Worm (Caenorhabditis elegans) whole organism, L2 larva: Measurements from ENCODE around the gene ser-1.

Experiments
- R02D3.7 ChIP-seq: fragments of 150-350 bp; optimal IDR thresholded peaks from 2 replicates; lab custom pipeline; 2014; ENCODE audit warnings: missing biosample characterization, missing genetic modification characterization
- ZK546.5 ChIP-seq: sonication (generic microtip); optimal IDR thresholded peaks from 2 replicates; lab custom pipeline; 2017; ENCODE audit warnings: missing biosample characterization, missing genetic modification characterization
- aly-2 ChIP-seq: fragments of 150-350 bp; optimal IDR thresholded peaks from 2 replicates; lab custom pipeline; 2014; ENCODE audit warnings: missing biosample characterization, missing genetic modification characterization
- egl-27 ChIP-seq: sonication (generic microtip); optimal IDR thresholded peaks from 3 replicates; lab custom pipeline; 2017; ENCODE audit warnings: missing biosample characterization, missing genetic modification reagents, missing genetic modification characterization
- lin-13 ChIP-seq: fragments of 150-350 bp; optimal IDR thresholded peaks from 2 replicates; lab custom pipeline; 2014; ENCODE audit warnings: missing biosample characterization, missing genetic modification reagents, missing genetic modification characterization
- mab-5 ChIP-seq: fragments of 150-350 bp; optimal IDR thresholded peaks from 2 replicates; lab custom pipeline; 2014; ENCODE audit warnings: missing biosample characterization, missing genetic modification characterization
- nhr-11 ChIP-seq: fragments of 150-350 bp; optimal IDR thresholded peaks from 2 replicates; lab custom pipeline; 2014; ENCODE audit warnings: missing biosample characterization, missing genetic modification characterization
- nhr-21 ChIP-seq: fragments of 150-350 bp; optimal IDR thresholded peaks from 2 replicates; lab custom pipeline; 2014; ENCODE audit warnings: missing biosample characterization, missing genetic modification characterization
- nhr-23 ChIP-seq: fragments of 150-350 bp; optimal IDR thresholded peaks from 2 replicates; lab custom pipeline; 2014; ENCODE audit warnings: missing biosample characterization, missing genetic modification reagents, missing genetic modification characterization
- skn-1 ChIP-seq: sonication (generic microtip); optimal IDR thresholded peaks from 2 replicates; lab custom pipeline; 2017; ENCODE audit warnings: missing biosample characterization, missing genetic modification characterization
- sma-3 ChIP-seq: sonication (generic microtip); optimal IDR thresholded peaks from 2 replicates; lab custom pipeline; 2016; ENCODE audit warnings: missing genetic modification reagents, missing genetic modification characterization, missing compliant biosample characterization
- sma-9 ChIP-seq, 2 experiments: fragments of 150-350 bp in 1 of 2; sonication (generic microtip) in 1 of 2; optimal IDR thresholded peaks; 2 replicates each; lab custom pipeline; 2014 to 2016; ENCODE audit warnings: missing genetic modification characterization in 2 of 2, mild to moderate bottlenecking in 1 of 2, missing biosample characterization in 1 of 2, missing compliant biosample characterization in 1 of 2, missing genetic modification reagents in 1 of 2, moderate library complexity in 1 of 2
- unc-39 ChIP-seq: fragments of 150-350 bp; optimal IDR thresholded peaks from 2 replicates; lab custom pipeline; 2014; ENCODE audit warnings: missing biosample characterization, missing genetic modification characterization
- unc-55 ChIP-seq: fragments of 150-350 bp; sonication (generic microtip); optimal IDR thresholded peaks from 3 replicates; lab custom pipeline; 2014; ENCODE audit warnings: missing biosample characterization, missing genetic modification reagents, missing genetic modification characterization

ce11 chrX:16575262-16575661 is 4.3 kb upstream of the ser-1 start:
- TF ChIP-seq nhr-21 (tag; lab: Kevin White, UChicago) (no peak), aly-2 (tag; lab: Kevin White, UChicago) (no peak), egl-27 (tag; lab: Kevin White, UChicago) (no peak), ZK546.5 (tag; lab: Kevin White, UChicago) (no peak), unc-39 (tag; lab: Kevin White, UChicago) (no peak), R02D3.7 (tag; lab: Kevin White, UChicago) (no peak), mab-5 (tag; lab: Kevin White, UChicago) (no peak), unc-55 (GFP tag; lab: Kevin White, UChicago) (no peak), sma-9 (GFP tag; optimal IDR thresholded peaks at IDR 0.05; lab: Kevin White, UChicago) (no peak), sma-9 (tag; optimal IDR thresholded peaks at IDR 0.05; lab: Kevin White, UChicago) (no peak), nhr-11 (no peak), skn-1 (tag; lab: Kevin White, UChicago) (no peak), sma-3 (GFP tag; lab: Kevin White, UChicago) (no peak), lin-13 (no peak), nhr-23 (tag; lab: Kevin White, UChicago) (no peak)
